Worm (Caenorhabditis elegans) whole organism, L4 larva: ENCODE measurements around the gene C03B1.17.

Experiments used
- D1046.2 ChIP-seq: fragments of 200-800 bp; sonication (Bioruptor generic); IDR thresholded peaks from 2 replicates; pipeline ENCODE4 v1.3.6; 2022; ENCODE audit warnings: missing genetic modification characterization, missing compliant biosample characterization
- F44E2.7 ChIP-seq: fragments of 200-800 bp; sonication (Bioruptor generic); IDR thresholded peaks from 2 replicates; pipeline ENCODE4 v2.1.2; 2022; ENCODE audit warnings: missing genetic modification characterization, missing compliant biosample characterization
- Y5F2A.4 ChIP-seq: fragments of 200-800 bp; sonication (Bioruptor generic); optimal IDR thresholded peaks from 2 replicates; lab custom pipeline; 2018; ENCODE audit warnings: mild to moderate bottlenecking, missing genetic modification characterization, missing compliant biosample characterization
- arid-1 ChIP-seq: fragments of 200-800 bp; sonication (Bioruptor generic); conservative IDR thresholded peaks from 2 replicates; pipeline ENCODE4 v1.3.6; 2022; ENCODE audit warnings: missing genetic modification reagents, missing genetic modification characterization, missing compliant biosample characterization
- attf-4 ChIP-seq: sonication (generic microtip); optimal IDR thresholded peaks from 3 replicates; lab custom pipeline; 2017; ENCODE audit warnings: missing biosample characterization, missing genetic modification characterization
- ceh-28 ChIP-seq: fragments of 150-350 bp; optimal IDR thresholded peaks from 2 replicates; lab custom pipeline; 2014; ENCODE audit warnings: missing biosample characterization, missing genetic modification reagents, missing genetic modification characterization
- daf-8 ChIP-seq: fragments of 200-800 bp; sonication (Bioruptor generic); IDR thresholded peaks from 2 replicates; pipeline ENCODE4 v1.3.6; 2022; ENCODE audit warnings: missing genetic modification characterization, missing compliant biosample characterization
- dmd-6 ChIP-seq: fragments of 200-800 bp; sonication (Bioruptor generic); IDR thresholded peaks from 2 replicates; pipeline ENCODE4 v1.3.6; 2022; ENCODE audit warnings: missing genetic modification reagents, missing genetic modification characterization, missing compliant biosample characterization
- dmd-8 ChIP-seq: fragments of 200-800 bp; sonication (Bioruptor generic); IDR thresholded peaks from 2 replicates; pipeline ENCODE4 v1.3.6; 2022; ENCODE audit warnings: missing genetic modification characterization, missing compliant biosample characterization
- dve-1 ChIP-seq: sonication (generic microtip); optimal IDR thresholded peaks from 2 replicates; lab custom pipeline; 2017; ENCODE audit warnings: antibody characterized with exemption, mild to moderate bottlenecking, missing genetic modification characterization, missing compliant biosample characterization; ENCODE audit not compliant: insufficient read depth
- fos-1 ChIP-seq: fragments of 150-350 bp; optimal IDR thresholded peaks from 2 replicates; lab custom pipeline; 2014; ENCODE audit warnings: missing biosample characterization, missing genetic modification characterization
- gei-8 ChIP-seq: fragments of 200-800 bp; sonication (Bioruptor generic); optimal IDR thresholded peaks from 2 replicates; lab custom pipeline; 2018; ENCODE audit warnings: mild to moderate bottlenecking, missing genetic modification characterization, missing compliant biosample characterization
- hif-1 ChIP-seq, 2 experiments: sonication (generic microtip); optimal IDR thresholded peaks; 2 replicates each; lab custom pipeline; 2016 to 2017; ENCODE audit warnings: missing compliant biosample characterization in 2 of 2, missing genetic modification characterization in 2 of 2, missing genetic modification reagents in 2 of 2, missing genotype in 2 of 2, mild to moderate bottlenecking in 1 of 2
- hlh-11 ChIP-seq: fragments of 200-800 bp; sonication (Bioruptor generic); optimal IDR thresholded peaks from 2 replicates; lab custom pipeline; 2018; ENCODE audit warnings: mild to moderate bottlenecking, missing genetic modification characterization, missing compliant biosample characterization
- hlh-30 ChIP-seq: sonication (generic microtip); optimal IDR thresholded peaks from 2 replicates; lab custom pipeline; 2017; ENCODE audit warnings: antibody characterized with exemption, mild to moderate bottlenecking, missing genetic modification characterization, missing compliant biosample characterization; ENCODE audit not compliant: insufficient read depth
- hmg-1.1 ChIP-seq: fragments of 200-800 bp; sonication (Bioruptor generic); IDR thresholded peaks from 2 replicates; pipeline ENCODE4 v1.3.6; 2022; ENCODE audit warnings: missing genetic modification reagents, missing genetic modification characterization, missing compliant biosample characterization
- jun-1 ChIP-seq: fragments of 150-350 bp; optimal IDR thresholded peaks from 2 replicates; lab custom pipeline; 2014; ENCODE audit warnings: missing biosample characterization, missing genetic modification reagents, missing genetic modification characterization
- lin-13 ChIP-seq: fragments of 150-350 bp; optimal IDR thresholded peaks from 2 replicates; lab custom pipeline; 2014; ENCODE audit warnings: missing biosample characterization, missing genetic modification reagents, missing genetic modification characterization
- lin-38 ChIP-seq: fragments of 200-800 bp; sonication (Bioruptor generic); IDR thresholded peaks from 2 replicates; pipeline ENCODE4 v1.3.6; 2022; ENCODE audit warnings: missing genetic modification reagents, missing genetic modification characterization, missing compliant biosample characterization
- lsy-2 ChIP-seq, 2 experiments: fragments of 150-350 bp in 1 of 2; sonication (generic microtip) in 1 of 2; optimal IDR thresholded peaks; 2 replicates each; lab custom pipeline; 2014 to 2017; ENCODE audit warnings: missing biosample characterization in 2 of 2, missing genetic modification characterization in 2 of 2
- madf-9 ChIP-seq: fragments of 200-800 bp; sonication (Bioruptor generic); conservative IDR thresholded peaks from 2 replicates; pipeline ENCODE4 v1.3.6; 2022; ENCODE audit warnings: missing genetic modification reagents, missing genetic modification characterization, missing compliant biosample characterization
- mes-2 ChIP-seq: sonication (generic microtip); optimal IDR thresholded peaks from 2 replicates; lab custom pipeline; 2016; ENCODE audit warnings: missing genotype, mild to moderate bottlenecking, missing genetic modification characterization, missing compliant biosample characterization; ENCODE audit not compliant: poor library complexity, severe bottlenecking
- mxl-3 ChIP-seq: fragments of 200-800 bp; sonication (Bioruptor generic); optimal IDR thresholded peaks from 2 replicates; lab custom pipeline; 2018; ENCODE audit warnings: mild to moderate bottlenecking, missing genetic modification characterization, missing compliant biosample characterization
- nhr-237 ChIP-seq: sonication (generic microtip); optimal IDR thresholded peaks from 2 replicates; lab custom pipeline; 2017; ENCODE audit warnings: missing biosample characterization, missing genetic modification characterization
- nhr-25 ChIP-seq: sonication (generic microtip); optimal IDR thresholded peaks from 2 replicates; lab custom pipeline; 2017; ENCODE audit warnings: missing genetic modification characterization, mild to moderate bottlenecking, missing compliant biosample characterization, antibody characterized with exemption, moderate library complexity, borderline replicate concordance; ENCODE audit not compliant: insufficient read depth
- nhr-48 ChIP-seq: sonication (generic microtip); optimal IDR thresholded peaks from 2 replicates; lab custom pipeline; 2016; ENCODE audit warnings: mild to moderate bottlenecking, missing genetic modification characterization, missing compliant biosample characterization
- php-3 ChIP-seq: fragments of 200-800 bp; sonication (Bioruptor generic); IDR thresholded peaks from 2 replicates; pipeline ENCODE4 v1.3.6; 2022; ENCODE audit warnings: missing genetic modification reagents, missing genetic modification characterization, missing compliant biosample characterization
- pqm-1 ChIP-seq: sonication (generic microtip); optimal IDR thresholded peaks from 2 replicates; lab custom pipeline; 2017; ENCODE audit warnings: missing biosample characterization, missing genetic modification characterization
- saeg-2 ChIP-seq: fragments of 200-800 bp; sonication (Bioruptor generic); IDR thresholded peaks from 2 replicates; pipeline ENCODE4 v1.3.6; 2022; ENCODE audit warnings: missing genetic modification reagents, missing genetic modification characterization, missing compliant biosample characterization
- unc-130 ChIP-seq: sonication (generic microtip); optimal IDR thresholded peaks from 2 replicates; lab custom pipeline; 2016; ENCODE audit warnings: missing genetic modification reagents, missing genetic modification characterization, missing compliant biosample characterization
- unc-62 ChIP-seq, 3 experiments: fragments of 150-350 bp in 1 of 3; sonication (generic microtip); optimal IDR thresholded peaks in 2 of 3; peaks in 1 of 3; 1 replicate in 1 of 3; 2 replicates in 2 of 3; lab custom pipeline; 2014 to 2017; ENCODE audit warnings: missing biosample characterization in 3 of 3, missing genetic modification characterization in 3 of 3, missing genetic modification reagents in 3 of 3, missing genotype in 1 of 3
- vab-7 ChIP-seq: fragments of 200-800 bp; sonication (Bioruptor generic); IDR thresholded peaks from 2 replicates; pipeline ENCODE4 v1.3.6; 2022; ENCODE audit warnings: missing genetic modification reagents, missing genetic modification characterization, missing compliant biosample characterization
- zfp-2 ChIP-seq: sonication (generic microtip); optimal IDR thresholded peaks from 2 replicates; lab custom pipeline; 2016; ENCODE audit warnings: mild to moderate bottlenecking, missing genetic modification characterization, missing compliant biosample characterization
- zfp-3 ChIP-seq: fragments of 200-800 bp; sonication (Bioruptor generic); conservative IDR thresholded peaks from 2 replicates; pipeline ENCODE4 v1.3.6; 2022; ENCODE audit warnings: missing genetic modification reagents, missing genetic modification characterization, missing compliant biosample characterization

Gene C03B1.17

ce11 chrX:6338446-6338845 is 35.0 kb upstream of the C03B1.17 start (continued):
- no peak for TF ChIP-seq unc-130
- peak; percentile 39 for TF ChIP-seq mes-2 (tag; lab: Kevin White, UChicago)
- TF ChIP-seq Y5F2A.4 = no peak
- TF ChIP-seq F44E2.7 = no peak
- no peak for TF ChIP-seq arid-1 (GFP tag; lab: Robert Waterston, UW)
- TF ChIP-seq jun-1 (tag; lab: Kevin White, UChicago) = no peak
- no peak for TF ChIP-seq lin-38 (GFP tag; lab: Robert Waterston, UW)
- TF ChIP-seq hlh-30 (tag; lab: Kevin White, UChicago) = peak; percentile 30
- TF ChIP-seq ceh-28 (tag; lab: Kevin White, UChicago) = no peak
- no peak for TF ChIP-seq dmd-8 (GFP tag; lab: Robert Waterston, UW)
- peak; percentile 96 for TF ChIP-seq dve-1 (tag; lab: Kevin White, UChicago)
- TF ChIP-seq daf-8 (GFP tag; lab: Robert Waterston, UW) = no peak
- no peak for TF ChIP-seq gei-8 (GFP tag; lab: Kevin White, UChicago)
- TF ChIP-seq madf-9 (GFP tag; lab: Robert Waterston, UW) = no peak
- TF ChIP-seq zfp-2 (tag; lab: Kevin White, UChicago) = no peak
- TF ChIP-seq nhr-237 (tag; lab: Kevin White, UChicago) = no peak
- no peak for TF ChIP-seq attf-4
- TF ChIP-seq unc-62 (GFP tag; optimal IDR thresholded peaks at IDR 0.05 in 1 of 2; lab: Kevin White, UChicago) = peak; percentile 13 to 23
- no peak for TF ChIP-seq unc-62 (tag; optimal IDR thresholded peaks at IDR 0.05; lab: Kevin White, UChicago)
- TF ChIP-seq hif-1 (tag; optimal IDR thresholded peaks at IDR 0.05; lab: Kevin White, UChicago) = peak in 1 of 2 experiments; percentile 19
- peak; percentile 86 for TF ChIP-seq dmd-6 (GFP tag; lab: Robert Waterston, UW)
- TF ChIP-seq php-3 (GFP tag; lab: Robert Waterston, UW) = peak; percentile 85
- TF ChIP-seq pqm-1 (tag; lab: Kevin White, UChicago) = peak; percentile 98
- TF ChIP-seq mxl-3 (GFP tag; lab: Kevin White, UChicago) = peak; percentile 6
- no peak for TF ChIP-seq saeg-2 (GFP tag; lab: Robert Waterston, UW)
- peak; percentile 20 for TF ChIP-seq nhr-48 (tag; lab: Kevin White, UChicago)
- no peak for TF ChIP-seq vab-7 (GFP tag; lab: Robert Waterston, UW)
- TF ChIP-seq, all 104 proteins: peak for 21

DNA sequence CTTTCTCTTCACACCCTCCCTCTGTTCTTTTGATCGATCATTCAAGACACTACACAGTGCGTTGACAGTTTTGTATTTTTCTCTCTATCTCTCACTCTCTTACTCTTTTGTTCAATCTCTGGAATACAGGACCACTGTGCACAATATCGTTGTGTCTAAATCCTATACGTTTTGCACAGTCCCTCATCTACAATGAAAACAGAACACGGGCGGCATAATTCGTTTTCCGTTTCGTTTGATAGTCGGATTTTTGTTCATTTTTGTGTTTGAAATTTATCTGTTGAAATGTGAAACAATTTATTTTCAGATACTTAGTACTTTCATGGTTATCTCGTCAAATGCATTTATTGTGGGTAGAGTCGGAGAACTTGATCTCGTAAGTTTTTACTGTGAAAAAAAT is 31.9 kb upstream of the C03B1.17 start, which contains the start of gene C03B1.7:
TSS of gene C03B1.7 (plus strand) at position 301 of the 400 bp plus-strand sequence.
- TF ChIP-seq lin-13 (GFP tag; lab: Kevin White, UChicago) = no peak
- TF ChIP-seq madf-9 (GFP tag; lab: Robert Waterston, UW) = no peak
- TF ChIP-seq zfp-3 (GFP tag; lab: Robert Waterston, UW) = no peak
- no peak for TF ChIP-seq hmg-1.1 (GFP tag; lab: Robert Waterston, UW)
- TF ChIP-seq D1046.2 (GFP tag; lab: Robert Waterston, UW) = no peak

DNA sequence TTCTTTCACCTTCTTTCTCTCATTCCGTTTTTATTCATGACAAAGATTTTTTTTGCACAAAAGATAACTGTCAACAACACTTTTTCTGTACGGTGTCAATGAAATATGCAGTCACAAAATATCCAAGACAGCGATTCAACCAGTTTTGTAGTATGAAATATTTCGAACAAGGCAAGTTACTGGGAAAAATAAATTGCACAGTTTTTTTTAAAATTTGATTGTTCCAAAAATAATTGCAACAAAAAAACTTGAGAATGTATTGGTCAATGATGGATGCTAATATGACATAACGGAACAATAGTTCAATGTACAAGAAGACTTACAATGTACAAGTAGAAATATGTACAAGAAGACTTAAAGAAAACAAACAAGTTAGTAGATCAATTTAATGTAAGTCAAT is 27.7 kb upstream of the C03B1.17 start:
- TF ChIP-seq fos-1 (tag; lab: Kevin White, UChicago) (no peak), nhr-25 (no peak), madf-9 (GFP tag; lab: Robert Waterston, UW) (no peak), saeg-2 (GFP tag; lab: Robert Waterston, UW) (no peak), unc-62 (GFP tag; optimal IDR thresholded peaks at IDR 0.05 in 1 of 2; lab: Kevin White, UChicago) (peak in 1 of 2 experiments; percentile 90), unc-62 (tag; optimal IDR thresholded peaks at IDR 0.05; lab: Kevin White, UChicago) (no peak), jun-1 (tag; lab: Kevin White, UChicago) (no peak), hlh-11 (no peak), mxl-3 (GFP tag; lab: Kevin White, UChicago) (no peak), lsy-2 (tag; optimal IDR thresholded peaks at IDR 0.05; lab: Kevin White, UChicago) (no peak)
